Worm (Caenorhabditis elegans) whole organism, late embryonic: ENCODE measurements around the gene zip-1.

ENCODE experiments used
- Y22D7AL.16 ChIP-seq: sonication (generic microtip); optimal IDR thresholded peaks from 2 replicates; lab custom pipeline; 2016; ENCODE audit warnings: missing genetic modification characterization, missing compliant biosample characterization
- ceh-24 ChIP-seq: sonication (generic microtip); optimal IDR thresholded peaks from 2 replicates; lab custom pipeline; 2016; ENCODE audit warnings: mild to moderate bottlenecking, missing genetic modification characterization, missing compliant biosample characterization
- fkh-10 ChIP-seq: fragments of 150-350 bp; optimal IDR thresholded peaks from 2 replicates; lab custom pipeline; 2014; ENCODE audit warnings: missing biosample characterization, missing genetic modification reagents, missing genetic modification characterization
- hlh-6 ChIP-seq: sonication (generic microtip); optimal IDR thresholded peaks from 2 replicates; lab custom pipeline; 2016; ENCODE audit warnings: missing genotype, missing genetic modification characterization, missing compliant biosample characterization
- nhr-11 ChIP-seq: fragments of 150-350 bp; optimal IDR thresholded peaks from 2 replicates; lab custom pipeline; 2014; ENCODE audit warnings: missing biosample characterization, missing genetic modification characterization
- pha-4 ChIP-seq: fragments of 150-350 bp; optimal IDR thresholded peaks from 2 replicates; lab custom pipeline; 2018; ENCODE audit warnings: missing biosample characterization, missing genetic modification reagents, missing genetic modification characterization
- pros-1 ChIP-seq: fragments of 150-350 bp; optimal IDR thresholded peaks from 2 replicates; lab custom pipeline; 2014; ENCODE audit warnings: missing biosample characterization, missing genetic modification reagents, missing genetic modification characterization
- tbx-2 ChIP-seq: sonication (generic microtip); optimal IDR thresholded peaks from 2 replicates; lab custom pipeline; 2016; ENCODE audit warnings: missing genetic modification characterization, missing compliant biosample characterization

DNA sequence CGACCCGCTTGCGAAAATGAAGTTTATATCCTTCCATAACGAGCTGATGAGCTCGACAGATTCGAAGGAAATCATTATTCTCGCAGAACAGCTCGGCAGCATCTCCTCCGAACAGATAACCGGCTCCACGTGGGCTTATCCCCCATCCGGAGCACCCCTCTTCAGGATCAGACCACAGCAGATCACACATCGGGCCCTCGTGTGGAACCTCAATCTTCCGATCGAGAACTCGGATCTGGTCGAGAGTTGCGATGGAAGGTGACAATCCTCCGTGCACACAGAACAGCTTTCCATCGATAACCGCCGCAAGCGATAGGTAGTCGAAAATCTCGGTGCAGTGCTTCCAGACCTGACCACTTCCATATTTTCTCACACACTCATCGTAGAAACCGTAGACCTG lies 42.1 kb downstream of the zip-1 start:
- TF ChIP-seq pha-4: no peak
- no peak for TF ChIP-seq fkh-10 (GFP tag; lab: Kevin White, UChicago)
- TF ChIP-seq ceh-24 (tag; lab: Kevin White, UChicago): no peak
- TF ChIP-seq tbx-2 (tag; lab: Kevin White, UChicago): no peak
- no peak for TF ChIP-seq pros-1 (tag; lab: Kevin White, UChicago)
- TF ChIP-seq nhr-11 (tag; lab: Kevin White, UChicago): no peak
- no peak for TF ChIP-seq Y22D7AL.16 (tag; lab: Kevin White, UChicago)
- TF ChIP-seq hlh-6 (tag; lab: Kevin White, UChicago): no peak
